Worm (Caenorhabditis elegans) whole organism, mixed stage, embryonic: ENCODE measurements around the gene rpl-5.

Source experiments
- M03D4.4 ChIP-seq: sonication (generic microtip); optimal IDR thresholded peaks from 2 replicates; lab custom pipeline; 2017; ENCODE audit warnings: mild to moderate bottlenecking, missing genetic modification characterization, missing compliant biosample characterization
- bed-3 ChIP-seq: fragments of 200-800 bp; sonication (Bioruptor generic); optimal IDR thresholded peaks from 3 replicates; lab custom pipeline; 2018; ENCODE audit warnings: mild to moderate bottlenecking, missing genetic modification characterization, moderate library complexity, missing compliant biosample characterization
- blmp-1 ChIP-seq: fragments of 150-350 bp; optimal IDR thresholded peaks from 2 replicates; lab custom pipeline; 2014; ENCODE audit warnings: missing biosample characterization, missing genetic modification characterization
- ceh-39 ChIP-seq: fragments of 150-350 bp; optimal IDR thresholded peaks from 2 replicates; lab custom pipeline; 2014; ENCODE audit warnings: missing biosample characterization, missing genetic modification characterization
- ceh-43 ChIP-seq: fragments of 200-800 bp; sonication (Bioruptor generic); optimal IDR thresholded peaks from 2 replicates; lab custom pipeline; 2018; ENCODE audit warnings: mild to moderate bottlenecking, missing genetic modification characterization, moderate library complexity, missing compliant biosample characterization
- ceh-83 ChIP-seq: fragments of 200-800 bp; sonication (Bioruptor generic); optimal IDR thresholded peaks from 2 replicates; lab custom pipeline; 2018; ENCODE audit warnings: mild to moderate bottlenecking, missing genetic modification characterization, missing compliant biosample characterization
- ces-1 ChIP-seq: fragments of 150-350 bp; optimal IDR thresholded peaks from 2 replicates; lab custom pipeline; 2014; ENCODE audit warnings: missing biosample characterization, missing genetic modification reagents, missing genetic modification characterization
- cnd-1 ChIP-seq: fragments of 200-800 bp; sonication (Bioruptor generic); optimal IDR thresholded peaks from 2 replicates; lab custom pipeline; 2018; ENCODE audit warnings: mild to moderate bottlenecking, missing genetic modification characterization, missing compliant biosample characterization
- drap-1 ChIP-seq: fragments of 200-800 bp; sonication (Bioruptor generic); optimal IDR thresholded peaks from 3 replicates; lab custom pipeline; 2018; ENCODE audit warnings: mild to moderate bottlenecking, missing genetic modification characterization, missing compliant biosample characterization
- elt-1 ChIP-seq: sonication (generic microtip); optimal IDR thresholded peaks from 2 replicates; lab custom pipeline; 2017; ENCODE audit warnings: missing genetic modification characterization, mild to moderate bottlenecking, missing compliant biosample characterization, antibody characterized with exemption, moderate library complexity, borderline replicate concordance; ENCODE audit not compliant: insufficient read depth
- elt-3 ChIP-seq: fragments of 150-350 bp; optimal IDR thresholded peaks from 2 replicates; lab custom pipeline; 2014; ENCODE audit warnings: missing biosample characterization, missing genetic modification characterization
- flh-1 ChIP-seq: fragments of 200-800 bp; sonication (Bioruptor generic); optimal IDR thresholded peaks from 2 replicates; lab custom pipeline; 2018; ENCODE audit warnings: mild to moderate bottlenecking, missing genetic modification characterization, moderate library complexity, missing compliant biosample characterization
- ham-2 ChIP-seq: fragments of 200-800 bp; sonication (Bioruptor generic); optimal IDR thresholded peaks from 2 replicates; lab custom pipeline; 2018; ENCODE audit warnings: mild to moderate bottlenecking, missing genetic modification characterization, missing compliant biosample characterization
- hlh-1 ChIP-seq: fragments of 150-350 bp; optimal IDR thresholded peaks from 2 replicates; lab custom pipeline; 2014; ENCODE audit warnings: missing biosample characterization, missing genetic modification reagents, missing genetic modification characterization
- lin-13 ChIP-seq: fragments of 150-350 bp; optimal IDR thresholded peaks from 2 replicates; lab custom pipeline; 2014; ENCODE audit warnings: missing biosample characterization, missing genetic modification characterization
- lin-32 ChIP-seq: fragments of 200-800 bp; sonication (Bioruptor generic); optimal IDR thresholded peaks from 2 replicates; lab custom pipeline; 2018; ENCODE audit warnings: mild to moderate bottlenecking, missing genetic modification characterization, missing compliant biosample characterization
- lsy-2 ChIP-seq: fragments of 150-350 bp; optimal IDR thresholded peaks from 2 replicates; lab custom pipeline; 2014; ENCODE audit warnings: missing biosample characterization, missing genetic modification characterization
- mab-5 ChIP-seq: fragments of 150-350 bp; optimal IDR thresholded peaks from 2 replicates; lab custom pipeline; 2014; ENCODE audit warnings: missing biosample characterization, missing genetic modification characterization
- mep-1 ChIP-seq: fragments of 150-350 bp; optimal IDR thresholded peaks from 2 replicates; lab custom pipeline; 2017; ENCODE audit warnings: missing biosample characterization, missing genetic modification reagents, missing genetic modification characterization, inconsistent platforms
- mls-2 ChIP-seq: sonication (generic microtip); optimal IDR thresholded peaks from 2 replicates; lab custom pipeline; 2016; ENCODE audit warnings: mild to moderate bottlenecking, missing genetic modification characterization, moderate library complexity, missing compliant biosample characterization
- nhr-12 ChIP-seq: fragments of 150-350 bp; optimal IDR thresholded peaks from 2 replicates; lab custom pipeline; 2014; ENCODE audit warnings: missing biosample characterization, missing genetic modification characterization
- nhr-2 ChIP-seq: fragments of 150-350 bp; optimal IDR thresholded peaks from 2 replicates; lab custom pipeline; 2014; ENCODE audit warnings: missing biosample characterization, missing genetic modification characterization
- nhr-237 ChIP-seq: fragments of 150-350 bp; optimal IDR thresholded peaks from 2 replicates; lab custom pipeline; 2014; ENCODE audit warnings: missing biosample characterization, missing genetic modification characterization
- nhr-28 ChIP-seq: fragments of 150-350 bp; optimal IDR thresholded peaks from 2 replicates; lab custom pipeline; 2014; ENCODE audit warnings: missing biosample characterization, missing genetic modification characterization
- nhr-76 ChIP-seq: sonication (generic microtip); optimal IDR thresholded peaks from 2 replicates; lab custom pipeline; 2017; ENCODE audit warnings: missing biosample characterization, missing genetic modification characterization
- pha-4 ChIP-seq: fragments of 150-350 bp; optimal IDR thresholded peaks from 2 replicates; lab custom pipeline; 2018; ENCODE audit warnings: missing biosample characterization, missing genetic modification reagents, missing genetic modification characterization
- sem-2 ChIP-seq: fragments of 200-800 bp; sonication (Bioruptor generic); optimal IDR thresholded peaks from 2 replicates; lab custom pipeline; 2018; ENCODE audit warnings: mild to moderate bottlenecking, missing genetic modification characterization, missing compliant biosample characterization
- snpc-4 ChIP-seq: fragments of 150-350 bp; optimal IDR thresholded peaks from 2 replicates; lab custom pipeline; 2014; ENCODE audit warnings: missing biosample characterization, missing genetic modification characterization
- sptf-1 ChIP-seq: sonication (generic microtip); optimal IDR thresholded peaks from 2 replicates; lab custom pipeline; 2017; ENCODE audit warnings: mild to moderate bottlenecking, missing genetic modification characterization, moderate library complexity, missing compliant biosample characterization
- tbx-8 ChIP-seq: fragments of 200-800 bp; sonication (Bioruptor generic); optimal IDR thresholded peaks from 2 replicates; lab custom pipeline; 2018; ENCODE audit warnings: mild to moderate bottlenecking, missing genetic modification characterization, moderate library complexity, missing compliant biosample characterization
- unc-120 ChIP-seq: sonication (generic microtip); optimal IDR thresholded peaks from 2 replicates; lab custom pipeline; 2017; ENCODE audit warnings: missing genetic modification characterization, missing compliant biosample characterization; ENCODE audit not compliant: poor library complexity, severe bottlenecking
- unc-39 ChIP-seq: fragments of 150-350 bp; optimal IDR thresholded peaks from 2 replicates; lab custom pipeline; 2014; ENCODE audit warnings: missing biosample characterization, missing genetic modification characterization
- unc-62 ChIP-seq: fragments of 150-350 bp; optimal IDR thresholded peaks from 2 replicates; lab custom pipeline; 2014; ENCODE audit warnings: missing biosample characterization, missing genetic modification reagents, missing genetic modification characterization
- zip-8 ChIP-seq: fragments of 150-350 bp; optimal IDR thresholded peaks from 2 replicates; lab custom pipeline; 2014; ENCODE audit warnings: missing biosample characterization, missing genetic modification characterization
- ztf-11 ChIP-seq: fragments of 150-350 bp; optimal IDR thresholded peaks from 2 replicates; lab custom pipeline; 2014; ENCODE audit warnings: missing biosample characterization, missing genetic modification characterization

Gene rpl-5

DNA sequence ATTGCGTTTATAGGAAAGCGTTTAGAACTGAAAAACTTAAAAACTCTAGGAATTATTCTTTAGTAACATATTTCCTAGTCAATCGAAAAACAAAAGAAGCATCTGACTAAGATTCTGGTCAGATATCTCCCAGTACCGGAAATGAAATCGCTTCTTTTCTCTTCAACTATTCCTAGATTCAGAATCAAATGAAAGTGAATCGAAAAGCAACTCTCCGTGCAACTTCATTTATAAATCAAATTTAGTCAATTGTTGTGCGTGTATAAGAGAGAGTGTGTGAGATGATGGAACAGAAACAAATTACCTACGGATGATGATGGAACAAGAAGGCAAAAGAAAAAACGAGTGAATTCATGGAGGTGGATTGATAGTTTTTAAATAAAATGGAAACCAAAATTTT, 10.5 kb upstream of the rpl-5 start:
- TF ChIP-seq ces-1 (peak; percentile 96), cnd-1 (tag; lab: Kevin White, UChicago) (no peak)

- TF ChIP-seq zip-8 (tag; lab: Kevin White, UChicago) (peak; percentile 61), unc-39 (tag; lab: Kevin White, UChicago) (peak; percentile 59), tbx-8 (GFP tag; lab: Kevin White, UChicago) (peak; percentile 30), hlh-1 (tag; lab: Kevin White, UChicago) (peak; percentile 91), cnd-1 (tag; lab: Kevin White, UChicago) (peak; percentile 88), ceh-43 (GFP tag; lab: Kevin White, UChicago) (peak; percentile 64), unc-120 (tag; lab: Kevin White, UChicago) (peak; percentile 95), elt-3 (tag; lab: Kevin White, UChicago) (peak; percentile 87), nhr-2 (tag; lab: Kevin White, UChicago) (peak; percentile 82), flh-1 (no peak), ceh-39 (peak; percentile 99), nhr-28 (tag; lab: Kevin White, UChicago) (peak; percentile 48), nhr-76 (tag; lab: Kevin White, UChicago) (peak; percentile 34), bed-3 (GFP tag; lab: Kevin White, UChicago) (peak; percentile 46), ztf-11 (tag; lab: Kevin White, UChicago) (peak; percentile 72), nhr-12 (tag; lab: Kevin White, UChicago) (peak; percentile 73), nhr-237 (tag; lab: Kevin White, UChicago) (peak; percentile 98), ham-2 (GFP tag; lab: Kevin White, UChicago) (peak; percentile 69), snpc-4 (no peak), lin-13 (tag; lab: Kevin White, UChicago) (peak; percentile 99), sem-2 (GFP tag; lab: Kevin White, UChicago) (peak; percentile 21), lin-32 (peak; percentile 59), M03D4.4 (tag; lab: Kevin White, UChicago) (peak; percentile 82), lsy-2 (peak; percentile 93), elt-1 (peak; percentile 6), mab-5 (peak; percentile 33), ces-1 (peak; percentile 72), mep-1 (peak; percentile 100), drap-1 (GFP tag; lab: Kevin White, UChicago) (peak; percentile 92), mls-2 (peak; percentile 81), pha-4 (tag; lab: Kevin White, UChicago) (peak; percentile 100), blmp-1 (no peak), sptf-1 (tag; lab: Kevin White, UChicago) (peak; percentile 91), ceh-83 (peak; percentile 78), unc-62 (GFP tag; lab: Kevin White, UChicago) (peak; percentile 85)
Observed at ce11 chrII:8561227-8561626, 8.5 kb upstream of the rpl-5 start, which contains the start of gene iff-2. Gene iff-2 (minus strand): TSS chrII:8561367.

ce11 chrII:8562002-8562401, 7.7 kb upstream of the rpl-5 start, which contains the start of gene F54C9.14:
Gene F54C9.14 (plus strand): TSS chrII:8562302.
- TF ChIP-seq lsy-2 (no peak), ceh-43 (GFP tag; lab: Kevin White, UChicago) (no peak), mep-1 (no peak), elt-3 (tag; lab: Kevin White, UChicago) (no peak), mab-5 (no peak), ceh-39 (no peak), zip-8 (tag; lab: Kevin White, UChicago) (no peak), lin-13 (tag; lab: Kevin White, UChicago) (no peak), nhr-76 (tag; lab: Kevin White, UChicago) (no peak), mls-2 (no peak), unc-39 (tag; lab: Kevin White, UChicago) (no peak), cnd-1 (tag; lab: Kevin White, UChicago) (no peak), ham-2 (GFP tag; lab: Kevin White, UChicago) (no peak)

DNA sequence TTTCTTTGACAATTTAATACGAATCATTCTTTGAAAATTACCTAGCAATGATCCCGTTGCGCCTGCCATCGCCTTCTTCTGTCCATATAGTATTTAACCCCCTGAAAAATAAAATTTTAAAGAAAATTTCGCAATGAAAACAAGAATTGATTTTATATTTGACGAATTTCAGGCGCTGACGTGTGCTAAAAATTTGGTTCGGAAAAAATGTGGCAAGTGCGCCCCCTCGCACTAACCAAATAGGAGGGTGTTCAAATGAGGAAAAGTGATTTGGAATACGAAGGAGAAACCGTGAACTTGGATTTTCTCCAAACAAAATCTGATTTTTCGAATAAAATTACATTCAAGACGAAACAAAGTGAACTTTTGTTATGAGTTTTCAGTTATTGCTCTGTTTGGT, 3.7 kb upstream of the rpl-5 start, which contains the start of gene stc-1:
Gene stc-1 (minus strand): TSS at position 101 of the 400 bp plus-strand sequence.
- no peak for TF ChIP-seq lin-13 (tag; lab: Kevin White, UChicago)
- peak; percentile 65 for TF ChIP-seq lsy-2
- peak; percentile 28 for TF ChIP-seq unc-120 (tag; lab: Kevin White, UChicago)
- no peak for TF ChIP-seq mab-5
- peak; percentile 10 for TF ChIP-seq ces-1
- peak; percentile 10 for TF ChIP-seq mep-1
